Worm (Caenorhabditis elegans): ENCODE results near the gene B0334.5.

The B0334.5 gene

DNA sequence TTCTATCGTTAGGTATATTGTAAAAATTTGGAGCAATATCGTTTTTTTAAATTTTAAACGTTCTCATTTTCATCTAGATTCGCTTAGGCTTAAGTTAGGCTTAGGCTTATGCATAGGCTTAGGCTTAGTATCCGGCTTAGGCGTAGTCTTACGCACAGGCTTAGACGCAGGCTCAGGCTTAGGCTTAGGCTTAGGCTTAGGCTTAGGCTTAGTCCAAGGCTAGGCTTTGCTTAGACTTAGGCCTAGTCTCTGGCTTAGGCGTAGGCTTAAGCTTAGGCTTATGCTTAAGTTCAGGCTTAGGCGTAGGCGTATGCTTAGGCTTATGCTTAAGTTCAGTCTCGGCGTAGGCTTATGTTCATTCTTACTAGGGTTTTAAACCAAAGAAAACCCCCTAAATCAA is 6.3 kb downstream of the B0334.5 start:
- TF ChIP-seq mab-5 (tag; optimal IDR thresholded peaks at IDR 0.05) (no peak), nhr-28 (tag; optimal IDR thresholded peaks at IDR 0.05) (no peak), ham-2 (GFP tag; optimal IDR thresholded peaks at IDR 0.05) (peak; percentile 23), sptf-1 (tag; optimal IDR thresholded peaks at IDR 0.05) (peak; percentile 23)

DNA sequence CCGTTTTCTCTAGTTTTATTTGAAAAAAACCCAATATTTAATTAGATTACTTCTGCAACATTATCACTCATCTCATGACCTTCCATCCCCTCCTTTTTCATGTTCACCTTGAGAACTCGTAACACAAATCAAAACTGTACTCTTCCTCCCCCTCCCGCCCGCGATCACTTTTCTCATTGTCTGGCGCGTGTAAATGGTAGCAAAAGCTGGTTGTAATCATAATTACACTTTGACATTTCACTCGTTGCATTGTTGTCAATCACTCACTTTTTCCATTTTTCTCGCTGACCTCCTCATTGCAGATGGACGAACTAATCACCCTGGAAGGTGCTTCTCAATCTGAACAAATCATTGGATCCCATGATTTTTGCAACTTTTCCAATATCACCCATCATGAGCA is 12.9 kb downstream of the B0334.5 start, which contains the start of gene npr-41:
npr-41 (plus strand) TSS at position 301 of the 400 bp plus-strand sequence.
- TF ChIP-seq cnd-1 (tag; optimal IDR thresholded peaks at IDR 0.05), result no peak
- no peak for TF ChIP-seq hlh-1 (tag; optimal IDR thresholded peaks at IDR 0.05)
- TF ChIP-seq nhr-76 (tag; optimal IDR thresholded peaks at IDR 0.05), result no peak
- TF ChIP-seq lsy-2 (tag; optimal IDR thresholded peaks at IDR 0.05), result no peak
- no peak for TF ChIP-seq nhr-2 (tag; optimal IDR thresholded peaks at IDR 0.05)
- TF ChIP-seq mls-2 (tag; optimal IDR thresholded peaks at IDR 0.05), result no peak
- TF ChIP-seq mep-1 (tag; optimal IDR thresholded peaks at IDR 0.05), result no peak
- no peak for TF ChIP-seq flh-1 (GFP tag; optimal IDR thresholded peaks at IDR 0.05)
- no peak for TF ChIP-seq snpc-4 (tag; optimal IDR thresholded peaks at IDR 0.05)
- no peak for TF ChIP-seq lin-32 (GFP tag; optimal IDR thresholded peaks at IDR 0.05)
- no peak for TF ChIP-seq sptf-1 (tag; optimal IDR thresholded peaks at IDR 0.05)
- TF ChIP-seq ceh-83 (GFP tag; optimal IDR thresholded peaks at IDR 0.05), result no peak
- TF ChIP-seq unc-62 (GFP tag; optimal IDR thresholded peaks at IDR 0.05), result no peak

DNA sequence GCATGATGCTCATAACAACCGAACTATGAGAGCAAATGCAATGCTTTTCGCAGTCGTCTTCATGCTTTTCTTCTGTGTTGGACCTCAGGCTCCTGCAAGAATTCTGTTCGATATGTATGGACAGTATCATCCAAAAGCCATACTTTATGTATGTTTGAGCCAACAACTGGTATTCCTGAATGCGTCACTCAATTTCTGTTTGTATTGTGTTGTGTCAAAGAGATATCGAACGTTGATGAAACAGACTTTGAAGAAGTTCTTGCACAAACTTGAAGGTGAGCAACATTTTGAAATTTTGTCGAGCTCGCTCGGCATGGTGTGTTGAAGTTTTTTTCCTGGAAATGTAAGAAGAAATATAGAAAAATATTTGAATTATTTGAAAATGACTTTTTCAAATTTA is 15.5 kb downstream of the B0334.5 start:
- no peak for TF ChIP-seq mls-2 (tag; optimal IDR thresholded peaks at IDR 0.05)
- TF ChIP-seq nhr-12 (tag; optimal IDR thresholded peaks at IDR 0.05), result no peak
- TF ChIP-seq ztf-11 (tag; optimal IDR thresholded peaks at IDR 0.05), result no peak
- TF ChIP-seq lin-32 (GFP tag; optimal IDR thresholded peaks at IDR 0.05), result no peak
- no peak for TF ChIP-seq nhr-237 (tag; optimal IDR thresholded peaks at IDR 0.05)
- no peak for TF ChIP-seq nhr-28 (tag; optimal IDR thresholded peaks at IDR 0.05)
- TF ChIP-seq nhr-2 (tag; optimal IDR thresholded peaks at IDR 0.05), result no peak
- no peak for TF ChIP-seq lsy-2 (tag; optimal IDR thresholded peaks at IDR 0.05)
- TF ChIP-seq blmp-1 (tag; optimal IDR thresholded peaks at IDR 0.05), result no peak
- no peak for TF ChIP-seq unc-39 (tag; optimal IDR thresholded peaks at IDR 0.05)
- TF ChIP-seq elt-3 (tag; optimal IDR thresholded peaks at IDR 0.05), result no peak
- TF ChIP-seq sem-2 (GFP tag; optimal IDR thresholded peaks at IDR 0.05), result no peak
- TF ChIP-seq nhr-76 (tag; optimal IDR thresholded peaks at IDR 0.05), result no peak
- no peak for TF ChIP-seq bed-3 (GFP tag; optimal IDR thresholded peaks at IDR 0.05)
- no peak for TF ChIP-seq zip-8 (tag; optimal IDR thresholded peaks at IDR 0.05)
- TF ChIP-seq hlh-1 (tag; optimal IDR thresholded peaks at IDR 0.05), result no peak
- no peak for TF ChIP-seq elt-1 (tag; optimal IDR thresholded peaks at IDR 0.05; ENCODE audit: borderline replicate concordance, insufficient read depth)
- TF ChIP-seq ham-2 (GFP tag; optimal IDR thresholded peaks at IDR 0.05), result no peak
- TF ChIP-seq tbx-8 (GFP tag; optimal IDR thresholded peaks at IDR 0.05), result no peak

DNA sequence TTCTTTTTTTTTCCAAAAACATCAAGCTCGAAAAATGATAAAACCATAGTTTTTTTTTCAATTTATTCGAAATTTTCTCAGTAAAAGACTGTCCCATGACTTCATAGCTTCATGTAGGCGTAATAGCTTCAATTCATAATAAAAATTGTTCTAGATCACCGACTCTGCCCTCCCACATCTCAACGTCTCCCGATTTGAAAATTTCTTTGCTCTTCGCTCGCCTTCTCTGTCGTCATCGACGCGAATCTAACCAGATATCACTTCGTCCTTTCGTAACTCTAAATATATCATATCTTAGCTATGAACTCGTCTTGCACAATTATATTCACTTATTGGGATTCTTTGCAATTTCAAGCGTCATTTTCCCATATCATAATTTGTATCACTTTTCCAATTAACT is 17.3 kb downstream of the B0334.5 start, which contains the start of gene srh-44:
srh-44 (plus strand) TSS at position 301 of the 400 bp plus-strand sequence.
- TF ChIP-seq nhr-12 (tag; optimal IDR thresholded peaks at IDR 0.05), result no peak
- no peak for TF ChIP-seq pha-4 (tag; optimal IDR thresholded peaks at IDR 0.05)
- TF ChIP-seq ceh-39 (tag; optimal IDR thresholded peaks at IDR 0.05), result no peak
- TF ChIP-seq unc-62 (GFP tag; optimal IDR thresholded peaks at IDR 0.05), result no peak
- TF ChIP-seq lin-13 (tag; optimal IDR thresholded peaks at IDR 0.05), result no peak
- no peak for TF ChIP-seq ces-1 (GFP tag; optimal IDR thresholded peaks at IDR 0.05)

DNA sequence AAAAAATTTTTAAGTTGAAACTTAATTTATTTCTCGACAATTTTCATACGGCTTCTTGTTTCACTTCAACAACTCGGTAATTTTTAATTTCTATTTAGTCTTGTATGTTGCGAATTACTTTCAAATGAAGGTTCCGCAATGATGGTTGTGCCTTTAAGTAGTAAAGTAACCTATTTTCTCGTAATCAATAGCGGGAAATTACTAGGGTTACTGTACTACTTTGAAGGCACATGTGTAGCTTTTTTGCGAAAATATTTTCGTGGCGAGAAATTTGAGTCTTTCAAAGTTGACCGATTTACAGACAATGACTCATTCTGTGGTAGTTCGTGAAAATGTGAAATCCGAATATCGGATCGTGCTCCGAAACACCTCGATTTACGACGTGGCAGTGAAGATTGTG is 20.7 kb downstream of the B0334.5 start, which contains the start of gene B0334.10:
B0334.10 (plus strand) TSS at position 301 of the 400 bp plus-strand sequence.
- TF ChIP-seq nhr-2 (tag; optimal IDR thresholded peaks at IDR 0.05) (no peak), pha-4 (tag; optimal IDR thresholded peaks at IDR 0.05) (no peak), unc-62 (GFP tag; optimal IDR thresholded peaks at IDR 0.05) (no peak), snpc-4 (tag; optimal IDR thresholded peaks at IDR 0.05) (no peak), sptf-1 (tag; optimal IDR thresholded peaks at IDR 0.05) (no peak), ztf-11 (tag; optimal IDR thresholded peaks at IDR 0.05) (no peak), zip-8 (tag; optimal IDR thresholded peaks at IDR 0.05) (no peak), mab-5 (tag; optimal IDR thresholded peaks at IDR 0.05) (no peak), ceh-43 (GFP tag; optimal IDR thresholded peaks at IDR 0.05) (no peak), blmp-1 (tag; optimal IDR thresholded peaks at IDR 0.05) (no peak), elt-3 (tag; optimal IDR thresholded peaks at IDR 0.05) (no peak), lin-13 (tag; optimal IDR thresholded peaks at IDR 0.05) (no peak), unc-120 (tag; optimal IDR thresholded peaks at IDR 0.05; ENCODE audit: poor library complexity, severe bottlenecking) (no peak), tbx-8 (GFP tag; optimal IDR thresholded peaks at IDR 0.05) (no peak), flh-1 (GFP tag; optimal IDR thresholded peaks at IDR 0.05) (no peak), hlh-1 (tag; optimal IDR thresholded peaks at IDR 0.05) (no peak), ces-1 (GFP tag; optimal IDR thresholded peaks at IDR 0.05) (no peak), cnd-1 (tag; optimal IDR thresholded peaks at IDR 0.05) (no peak), ceh-39 (tag; optimal IDR thresholded peaks at IDR 0.05) (no peak), ceh-83 (GFP tag; optimal IDR thresholded peaks at IDR 0.05) (no peak)
